Fruit fly (Drosophila melanogaster) S2 (cell line): ENCODE measurements around the gene CG14990.

Experiments used
- CG8478 ChIP-seq: fragments of >200 bp; optimal IDR thresholded peaks from 2 replicates; lab custom pipeline; 2018
- CTCF ChIP-seq, 2 experiments: fragments of >200 bp; optimal IDR thresholded peaks; 2 replicates each; lab custom pipeline; 2018

dm6 chr3L:4132585-4132984 is 39.6 kb downstream of the CG14990 start:
- no peak for TF ChIP-seq CG8478 (lab: Kevin White, UChicago)
- no peak for TF ChIP-seq CTCF (optimal IDR thresholded peaks at IDR 0.05; lab: Kevin White, UChicago)
